Worm (Caenorhabditis elegans): ENCODE measurements around the gene Y11D7A.19.
"Not testable (repeated sequence)": the region's sequence is repeated elsewhere in the genome, so short reads cannot be mapped to it uniquely, and the experiment has no call there.

Gene Y11D7A.19

DNA sequence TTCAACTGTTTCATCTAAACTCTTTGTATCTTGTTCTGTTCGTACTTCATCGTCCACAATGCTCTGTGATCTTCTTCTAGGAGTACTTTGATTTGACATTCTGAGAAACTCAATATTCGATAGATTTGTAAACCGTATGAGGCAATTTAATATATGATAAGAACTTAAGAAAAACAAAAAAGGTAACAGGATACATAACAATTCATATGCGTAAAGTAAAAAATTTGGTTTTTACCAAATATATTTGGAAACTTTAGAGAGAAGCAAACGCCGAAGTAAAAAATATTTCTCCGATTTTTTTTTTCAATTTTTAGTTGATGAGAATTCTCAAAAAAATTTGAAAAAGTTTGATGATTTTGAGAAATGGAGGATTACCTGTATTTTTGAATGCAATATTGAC, at the start of gene Y11D7A.19:
Gene Y11D7A.19, minus strand, starts transcription at position 101 of the 400 bp plus-strand sequence.
- TF ChIP-seq ztf-11 (tag; optimal IDR thresholded peaks at IDR 0.05) (no peak), lsy-2 (tag; optimal IDR thresholded peaks at IDR 0.05) (no peak), F13H6.1 (tag; optimal IDR thresholded peaks at IDR 0.05) (no peak), skn-1 (tag; optimal IDR thresholded peaks at IDR 0.05) (no peak), sma-9 (GFP tag; optimal IDR thresholded peaks at IDR 0.05) (no peak), sma-9 (tag; optimal IDR thresholded peaks at IDR 0.05) (no peak), R02D3.7 (tag; optimal IDR thresholded peaks at IDR 0.05) (no peak), ztf-1 (GFP tag; conservative IDR thresholded peaks at IDR 0.05) (no peak), elt-1 (tag; optimal IDR thresholded peaks at IDR 0.05) (no peak), zag-1 (tag; optimal IDR thresholded peaks at IDR 0.05) (no peak), nhr-11 (tag; optimal IDR thresholded peaks at IDR 0.05) (no peak), blmp-1 (tag; optimal IDR thresholded peaks at IDR 0.05; ENCODE audit: insufficient read depth) (no peak), nhr-6 (tag; optimal IDR thresholded peaks at IDR 0.05) (no peak), crh-2 (tag; optimal IDR thresholded peaks at IDR 0.05) (no peak)

DNA sequence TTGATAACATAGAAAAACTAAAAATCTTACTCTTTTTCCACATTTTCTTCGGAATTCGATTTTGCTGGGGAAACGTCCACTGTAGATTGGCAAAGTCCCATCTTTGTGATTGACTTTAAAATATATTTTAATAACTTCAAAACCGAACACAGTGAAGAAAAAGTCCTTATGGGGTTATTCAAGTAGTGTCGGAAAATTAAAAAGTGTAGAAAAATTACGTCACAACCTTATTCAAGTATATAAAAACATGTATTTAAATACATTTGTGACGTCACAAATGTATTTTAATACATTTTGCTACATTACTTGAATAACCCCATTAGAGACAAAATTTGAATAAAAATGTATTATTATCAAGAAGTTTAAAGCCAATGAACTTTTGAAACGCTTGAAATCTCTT, 46.5 kb upstream of the Y11D7A.19 start, which contains the start of gene F49C12.7:
Gene F49C12.7, minus strand, starts transcription at position 101 of the 400 bp plus-strand sequence.
- TF ChIP-seq lin-39 (tag; optimal IDR thresholded peaks at IDR 0.05); ama-1 (optimal IDR thresholded peaks at IDR 0.05); unc-39 (tag; optimal IDR thresholded peaks at IDR 0.05): not testable (repeated sequence)

DNA sequence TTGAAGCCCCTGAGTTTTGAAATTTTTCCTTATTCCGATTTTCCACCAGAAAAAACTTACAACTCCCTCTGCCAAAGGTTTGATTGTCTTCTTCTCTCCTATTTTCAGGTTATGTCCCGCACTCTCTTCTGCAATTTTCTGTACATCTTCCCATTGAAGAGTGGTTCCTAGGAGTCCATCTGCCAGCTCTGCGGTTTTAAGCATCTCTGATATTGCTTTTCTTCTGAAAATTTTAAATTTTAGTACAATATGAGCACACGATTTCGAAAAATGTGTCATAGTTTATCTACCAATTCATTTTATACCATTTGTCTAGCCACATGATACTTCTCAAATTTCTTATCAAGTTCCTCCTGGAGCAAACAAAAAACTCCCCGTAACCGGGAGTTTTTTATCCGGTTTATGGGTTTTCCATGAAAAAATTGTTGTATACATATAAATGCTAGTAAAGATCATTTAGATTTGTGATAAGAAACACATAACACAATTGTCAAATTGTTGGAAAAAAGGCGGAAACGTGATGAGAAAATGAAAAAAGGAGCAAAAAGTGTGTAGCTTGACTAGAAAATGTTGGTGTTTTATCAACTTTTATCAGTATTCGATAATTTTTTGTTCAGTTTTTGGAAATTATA, 44.7 kb upstream of the Y11D7A.19 start:
- TF ChIP-seq fos-1 (tag; optimal IDR thresholded peaks at IDR 0.05) (peak; percentile 50), sem-4 (tag; optimal IDR thresholded peaks at IDR 0.05) (no peak), nhr-21 (tag; optimal IDR thresholded peaks at IDR 0.05) (no peak)

DNA sequence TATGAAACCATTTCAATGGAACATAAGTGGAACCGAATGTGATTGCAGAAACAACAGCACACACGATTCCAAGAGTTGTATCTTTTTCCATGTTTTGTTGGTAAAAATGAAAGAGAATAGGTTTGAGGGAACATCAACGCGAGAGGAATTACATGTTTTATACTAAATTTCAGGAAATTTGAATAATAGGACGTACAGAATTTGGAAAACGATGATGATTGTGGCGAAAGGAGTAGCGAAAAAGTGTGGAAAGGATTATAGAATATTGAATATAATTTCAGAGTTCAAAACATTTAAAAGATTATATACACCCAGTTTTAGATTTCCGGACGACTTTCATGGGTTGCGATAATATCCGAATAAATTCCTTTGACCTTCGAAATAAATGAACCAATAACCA, 42.6 kb upstream of the Y11D7A.19 start, which contains the start of gene F49C12.6:
Gene F49C12.6, minus strand, starts transcription at position 101 of the 400 bp plus-strand sequence.
- TF ChIP-seq lin-13 (GFP tag; optimal IDR thresholded peaks at IDR 0.05) (no peak), ceh-82 (tag; optimal IDR thresholded peaks at IDR 0.05) (no peak), blmp-1 (tag; optimal IDR thresholded peaks at IDR 0.05; ENCODE audit: insufficient read depth) (no peak), crh-2 (tag; optimal IDR thresholded peaks at IDR 0.05) (no peak), ztf-1 (GFP tag; conservative IDR thresholded peaks at IDR 0.05) (no peak)

DNA sequence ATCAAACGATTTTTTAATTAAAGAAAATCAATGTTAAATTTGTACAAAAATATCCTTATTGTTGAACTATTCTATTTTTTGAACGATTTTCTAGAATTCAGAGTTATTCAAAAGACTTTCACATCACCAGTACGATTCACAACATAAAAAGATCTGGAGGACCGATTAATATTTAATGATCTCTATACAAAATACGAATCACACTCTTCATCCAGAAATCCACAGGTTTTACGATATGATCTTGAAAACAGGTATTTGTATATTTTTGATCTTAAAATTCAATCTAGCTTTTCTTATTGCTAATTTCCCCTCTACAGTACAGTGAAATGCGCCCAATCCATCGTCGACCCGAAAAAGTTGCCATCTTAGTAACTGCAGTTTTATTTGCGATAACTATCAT, 38.3 kb upstream of the Y11D7A.19 start, which contains the start of gene F49C12.5:
Gene F49C12.5, plus strand, starts transcription at position 301 of the 400 bp plus-strand sequence.
- no peak for TF ChIP-seq ztf-1 (GFP tag; conservative IDR thresholded peaks at IDR 0.05)
- no peak for TF ChIP-seq skn-1 (tag; optimal IDR thresholded peaks at IDR 0.05)
- TF ChIP-seq dmd-4 (tag; optimal IDR thresholded peaks at IDR 0.05) = no peak
- TF ChIP-seq nhr-23 (tag; optimal IDR thresholded peaks at IDR 0.05) = no peak

DNA sequence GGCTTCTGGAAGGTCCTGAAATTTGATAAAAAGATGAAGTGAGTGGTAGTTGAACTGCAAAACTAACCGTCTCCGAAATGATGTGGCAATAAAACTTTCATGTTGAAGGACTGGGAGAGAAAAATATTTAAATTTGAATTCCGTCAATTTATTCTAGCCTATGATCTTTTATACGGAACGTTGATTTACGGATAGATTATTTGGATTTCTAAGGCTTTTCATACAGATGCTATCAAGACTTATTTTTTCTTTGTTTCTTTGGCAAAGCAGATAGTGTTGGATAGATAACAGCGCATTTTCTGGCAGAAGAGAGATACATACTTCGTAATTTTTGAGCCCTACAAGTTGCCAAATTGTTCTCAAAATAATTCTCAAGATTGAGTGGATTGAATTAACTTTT, 37.6 kb upstream of the Y11D7A.19 start, which contains the start of gene F49C12.4:
Gene F49C12.4, minus strand, starts transcription at position 101 of the 400 bp plus-strand sequence.
- no peak for TF ChIP-seq crh-2 (tag; optimal IDR thresholded peaks at IDR 0.05)
- TF ChIP-seq ztf-4 (tag; optimal IDR thresholded peaks at IDR 0.05) = no peak
- no peak for TF ChIP-seq ceh-16 (tag; optimal IDR thresholded peaks at IDR 0.05)

DNA sequence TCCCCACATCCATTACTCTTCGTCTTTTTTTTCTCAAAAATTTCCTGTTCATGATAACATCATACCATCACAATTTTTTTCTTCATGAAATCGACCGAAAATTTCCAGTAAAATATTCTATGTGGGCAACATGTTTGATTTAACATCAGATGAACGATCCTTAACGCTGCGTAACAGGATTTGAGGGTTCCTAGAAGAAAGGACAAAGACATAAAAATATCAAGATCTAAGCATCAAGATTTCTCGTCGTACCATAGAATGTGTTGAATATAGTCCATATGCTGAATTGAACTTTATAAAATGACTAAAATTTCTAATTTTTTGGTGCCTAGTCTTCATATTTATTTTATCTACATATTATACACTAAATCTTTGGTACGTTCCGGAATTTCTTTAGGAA, 33.8 kb upstream of the Y11D7A.19 start, which contains the start of gene F49C12.3:
Gene F49C12.3, plus strand, starts transcription at position 301 of the 400 bp plus-strand sequence.
- TF ChIP-seq sma-9 (GFP tag; optimal IDR thresholded peaks at IDR 0.05) (no peak), sma-9 (tag; optimal IDR thresholded peaks at IDR 0.05) (no peak), nhr-12 (tag; optimal IDR thresholded peaks at IDR 0.05) (no peak), ceh-82 (tag; optimal IDR thresholded peaks at IDR 0.05) (no peak), nhr-11 (tag; optimal IDR thresholded peaks at IDR 0.05) (no peak), nhr-129 (tag; optimal IDR thresholded peaks at IDR 0.05) (no peak), elt-3 (tag; optimal IDR thresholded peaks at IDR 0.05) (no peak), egl-27 (tag; optimal IDR thresholded peaks at IDR 0.05) (no peak), ztf-4 (tag; optimal IDR thresholded peaks at IDR 0.05) (no peak), nhr-77 (tag; optimal IDR thresholded peaks at IDR 0.05) (no peak), nhr-23 (tag; optimal IDR thresholded peaks at IDR 0.05) (no peak), lsy-2 (tag; optimal IDR thresholded peaks at IDR 0.05) (no peak), crh-2 (tag; optimal IDR thresholded peaks at IDR 0.05) (no peak), nhr-10 (tag; optimal IDR thresholded peaks at IDR 0.05) (no peak), lin-11 (tag; optimal IDR thresholded peaks at IDR 0.05) (no peak), nhr-25 (tag; optimal IDR thresholded peaks at IDR 0.05) (no peak), R02D3.7 (tag; optimal IDR thresholded peaks at IDR 0.05) (no peak), mab-5 (tag; optimal IDR thresholded peaks at IDR 0.05) (no peak), ama-1 (optimal IDR thresholded peaks at IDR 0.05) (no peak), unc-62 (GFP tag; optimal IDR thresholded peaks at IDR 0.05) (no peak)

All from whole organism, L2 larva.